Worm (Caenorhabditis elegans): ENCODE measurements around the gene F28F8.9.

Gene F28F8.9

ce11 chrV:15566511-15567178 is 11.8 kb downstream of the F28F8.9 start (continued):
- TF ChIP-seq dve-1 (tag; optimal IDR thresholded peaks at IDR 0.05; ENCODE audit: insufficient read depth) (peak; percentile 86), nhr-237 (tag; optimal IDR thresholded peaks at IDR 0.05) (no peak), lin-1 (GFP tag; IDR thresholded peaks at IDR 0.05) (no peak), nhr-76 (tag; optimal IDR thresholded peaks at IDR 0.05) (no peak), nhr-10 (tag; optimal IDR thresholded peaks at IDR 0.05) (peak; percentile 67)

- no peak for TF ChIP-seq unc-39 (tag; optimal IDR thresholded peaks at IDR 0.05)
- no peak for TF ChIP-seq ZK546.5 (tag; optimal IDR thresholded peaks at IDR 0.05)
- TF ChIP-seq nhr-10 (tag; optimal IDR thresholded peaks at IDR 0.05) = peak; percentile 34
- peak in 1 of 2 experiments; percentile 69 for TF ChIP-seq mdl-1 (tag; optimal IDR thresholded peaks at IDR 0.05)
- peak; percentile 25 for TF ChIP-seq aha-1 (tag)
- no peak for TF ChIP-seq dmd-9 (GFP tag; IDR thresholded peaks at IDR 0.05)
- peak; percentile 37 for TF ChIP-seq pqm-1 (tag; optimal IDR thresholded peaks at IDR 0.05)
- TF ChIP-seq hif-1 (tag; optimal IDR thresholded peaks at IDR 0.05) = peak in 1 of 2 experiments; percentile 28
- TF ChIP-seq dpl-1 (GFP tag; optimal IDR thresholded peaks at IDR 0.05) = peak; percentile 7
- TF ChIP-seq dve-1 (tag; optimal IDR thresholded peaks at IDR 0.05; ENCODE audit: insufficient read depth) = peak; percentile 57
- peak in 1 of 2 experiments; percentile 26 for TF ChIP-seq lsy-2 (tag; optimal IDR thresholded peaks at IDR 0.05)
- no peak for TF ChIP-seq jun-1 (tag; optimal IDR thresholded peaks at IDR 0.05)
- TF ChIP-seq hlh-30 (tag; optimal IDR thresholded peaks at IDR 0.05; ENCODE audit: insufficient read depth) = peak; percentile 35
- peak; percentile 68 for TF ChIP-seq nhr-77 (tag; optimal IDR thresholded peaks at IDR 0.05)
- TF ChIP-seq aly-2 (tag; optimal IDR thresholded peaks at IDR 0.05) = no peak
- peak; percentile 79 for TF ChIP-seq nhr-28 (tag; optimal IDR thresholded peaks at IDR 0.05)
- peak; percentile 30 for TF ChIP-seq egl-27 (tag; optimal IDR thresholded peaks at IDR 0.05)
- no peak for TF ChIP-seq nhr-25 (tag; optimal IDR thresholded peaks at IDR 0.05; ENCODE audit: borderline replicate concordance, insufficient read depth)
- peak; percentile 19; the same call in 1 of the 2 replicates for TF ChIP-seq hmg-1.1 (GFP tag; IDR thresholded peaks at IDR 0.05)
- peak; percentile 40 for TF ChIP-seq nhr-11 (tag; optimal IDR thresholded peaks at IDR 0.05)
- TF ChIP-seq hlh-11 (tag; optimal IDR thresholded peaks at IDR 0.05) = peak; percentile 76
- no peak for TF ChIP-seq spr-1 (tag; optimal IDR thresholded peaks at IDR 0.05)
- TF ChIP-seq daf-16 (GFP tag; optimal IDR thresholded peaks at IDR 0.05) = peak in 1 of 2 experiments; percentile 48
- TF ChIP-seq daf-16 (tag; optimal IDR thresholded peaks at IDR 0.05) = peak; percentile 82
- peak; percentile 50 for TF ChIP-seq mes-2 (tag; optimal IDR thresholded peaks at IDR 0.05; ENCODE audit: poor library complexity, severe bottlenecking)
- peak; percentile 62 for TF ChIP-seq nhr-102 (tag; optimal IDR thresholded peaks at IDR 0.05)
- TF ChIP-seq mxl-3 (GFP tag; optimal IDR thresholded peaks at IDR 0.05) = peak; percentile 15
- no peak for TF ChIP-seq ceh-20 (GFP tag; IDR thresholded peaks at IDR 0.05)
- TF ChIP-seq nhr-48 (tag; optimal IDR thresholded peaks at IDR 0.05) = peak; percentile 69
- peak; percentile 81 for TF ChIP-seq dmd-6 (GFP tag; IDR thresholded peaks at IDR 0.05)
- TF ChIP-seq mep-1 (tag; optimal IDR thresholded peaks at IDR 0.05) = peak; percentile 53
- TF ChIP-seq tra-1 (GFP tag; IDR thresholded peaks at IDR 0.05) = 0 out of 2 replicates have a peak, but pooled peaks have one; percentile 36
- 0 out of 2 replicates have a peak, but pooled peaks have one; percentile 12 for TF ChIP-seq pha-4 (GFP tag; IDR thresholded peaks at IDR 0.05)
- TF ChIP-seq pha-4 (tag; optimal IDR thresholded peaks at IDR 0.05) = no peak
Observed at ce11 chrV:15563985-15564384, 14.5 kb downstream of the F28F8.9 start.

DNA sequence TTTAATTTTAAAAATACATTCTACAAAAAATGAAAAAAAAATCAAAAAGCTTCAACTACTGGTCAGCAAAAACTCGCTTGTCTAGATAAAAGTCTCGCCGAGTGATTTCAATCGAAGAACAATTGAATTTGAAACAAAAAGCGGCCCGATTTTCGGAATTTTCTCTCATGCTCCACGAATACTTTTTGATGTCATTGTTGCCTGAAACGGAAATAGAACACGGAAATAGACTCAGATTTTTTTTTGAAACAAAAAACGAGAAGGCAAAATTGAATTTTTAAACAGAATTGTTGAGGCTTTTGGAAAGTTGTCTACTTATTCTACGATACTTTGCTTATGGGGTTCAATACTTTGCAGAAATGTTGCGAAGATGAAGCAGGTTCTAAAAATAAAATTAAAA is 15.0 kb downstream of the F28F8.9 start:
- TF ChIP-seq lin-38 (GFP tag; IDR thresholded peaks at IDR 0.05) (no peak), cey-2 (tag; optimal IDR thresholded peaks at IDR 0.05; ENCODE audit: borderline replicate concordance, insufficient read depth) (no peak), ZK546.5 (tag; optimal IDR thresholded peaks at IDR 0.05) (no peak), mdl-1 (tag; optimal IDR thresholded peaks at IDR 0.05) (no peak), unc-62 (GFP tag; optimal IDR thresholded peaks at IDR 0.05 in 1 of 2) (peak in 1 of 2 experiments; percentile 30), unc-62 (tag; optimal IDR thresholded peaks at IDR 0.05) (no peak), tra-1 (GFP tag; IDR thresholded peaks at IDR 0.05) (no peak), lin-29 (GFP tag; IDR thresholded peaks at IDR 0.05) (no peak), snpc-1.2 (GFP tag; IDR thresholded peaks at IDR 0.05) (no peak), zip-11 (GFP tag; IDR thresholded peaks at IDR 0.05) (no peak), fkh-10 (GFP tag; optimal IDR thresholded peaks at IDR 0.05) (peak; percentile 74), vab-7 (GFP tag; IDR thresholded peaks at IDR 0.05) (no peak), nhr-10 (tag; optimal IDR thresholded peaks at IDR 0.05) (no peak)
